Fruit fly (Drosophila melanogaster) whole organism, prepupa: Measurements from ENCODE around the gene CalpC.

Experiments used
- CG32006 ChIP-seq: fragments of 200-800 bp; sonication (Bioruptor generic); optimal IDR thresholded peaks from 3 replicates; lab custom pipeline; 2017; ENCODE audit warnings: missing biosample characterization, mild to moderate bottlenecking, missing genetic modification characterization
- CG6163 ChIP-seq: fragments of 200-800 bp; sonication (Bioruptor generic); IDR thresholded peaks from 3 replicates; pipeline ENCODE4 v1.3.6; 2022; ENCODE audit warnings: missing biosample characterization, missing genetic modification characterization
- CG6854 ChIP-seq: fragments of 200-800 bp; sonication (Bioruptor generic); optimal IDR thresholded peaks from 2 replicates; lab custom pipeline; 2017; ENCODE audit warnings: missing biosample characterization, mild to moderate bottlenecking, missing genetic modification characterization
- Gug ChIP-seq: fragments of 200-800 bp; sonication (Bioruptor generic); IDR thresholded peaks from 2 replicates; pipeline ENCODE4 v1.3.6; 2022; ENCODE audit warnings: missing biosample characterization, missing genetic modification characterization
- fkh ChIP-seq: fragments of 200-800 bp; sonication (Bioruptor generic); optimal IDR thresholded peaks from 3 replicates; lab custom pipeline; 2017; ENCODE audit warnings: missing biosample characterization, mild to moderate bottlenecking, missing genetic modification characterization, moderate library complexity

- TF ChIP-seq fkh (no peak), CG6854 (GFP tag; lab: Kevin White, UChicago) (no peak), Gug (GFP tag; lab: Robert Waterston, UW) (no peak), CG32006 (GFP tag; lab: Kevin White, UChicago) (no peak), CG6163 (no peak)
Observed at dm6 chrX:16308310-16308918, 17.1 kb upstream of the CalpC start, which contains the start of gene Had1.
